Fruit fly (Drosophila melanogaster): Measurements from ENCODE around the gene Zir.

The Zir gene

dm6 chr2L:72752-73435, 21.6 kb upstream of the Zir start (continued):
- no peak for TF ChIP-seq dac (GFP tag; optimal IDR thresholded peaks at IDR 0.05)
- peak; percentile 41 for TF ChIP-seq CG3032 (tag; optimal IDR thresholded peaks at IDR 0.05)
- TF ChIP-seq salr (GFP tag; optimal IDR thresholded peaks at IDR 0.05), result no peak
- no peak for TF ChIP-seq CG6808 (GFP tag; optimal IDR thresholded peaks at IDR 0.05)
- no peak for TF ChIP-seq Hr4 (GFP tag; optimal IDR thresholded peaks at IDR 0.05)
- TF ChIP-seq Smox (GFP tag; optimal IDR thresholded peaks at IDR 0.05), result no peak
- TF ChIP-seq vri (GFP tag; optimal IDR thresholded peaks at IDR 0.05), result no peak
- TF ChIP-seq CG1621 (tag; optimal IDR thresholded peaks at IDR 0.05), result no peak
- no peak for TF ChIP-seq CG7368 (GFP tag; optimal IDR thresholded peaks at IDR 0.05)
- no peak for TF ChIP-seq Ets21C (GFP tag; optimal IDR thresholded peaks at IDR 0.05)
- TF ChIP-seq Ets96B (tag; optimal IDR thresholded peaks at IDR 0.05), result no peak
- no peak for TF ChIP-seq acj6 (GFP tag; optimal IDR thresholded peaks at IDR 0.05)
- no peak for TF ChIP-seq pdm3 (GFP tag; optimal IDR thresholded peaks at IDR 0.05)
- TF ChIP-seq CG11294 (GFP tag; IDR thresholded peaks at IDR 0.05), result no peak
- TF ChIP-seq Sox14 (GFP tag; optimal IDR thresholded peaks at IDR 0.05), result peak; percentile 25

- TF ChIP-seq CG3919 (GFP tag; optimal IDR thresholded peaks at IDR 0.05), result no peak
- TF ChIP-seq Eip78C (GFP tag), result peak; percentile 79
- peak; percentile 58 for TF ChIP-seq fkh (GFP tag; optimal IDR thresholded peaks at IDR 0.05)
- peak; percentile 79 for TF ChIP-seq svp (GFP tag)
- TF ChIP-seq CG6808 (GFP tag; optimal IDR thresholded peaks at IDR 0.05), result peak; percentile 12
- peak in 1 of 2 experiments; percentile 18 for TF ChIP-seq ss (GFP tag; optimal IDR thresholded peaks at IDR 0.05)
Measured at dm6 chr2L:73760-74388, 20.7 kb upstream of the Zir start.

dm6 chr2L:76048-76447, 18.5 kb upstream of the Zir start, which contains the start of gene CG11374:
CG11374 (plus strand) TSS chr2L:76348.
- TF ChIP-seq Sox15 (GFP tag; optimal IDR thresholded peaks at IDR 0.05) (no peak), CG6808 (GFP tag; optimal IDR thresholded peaks at IDR 0.05) (no peak), CG4318 (GFP tag; optimal IDR thresholded peaks at IDR 0.05) (no peak), CG6854 (GFP tag; optimal IDR thresholded peaks at IDR 0.05) (no peak), pdm3 (GFP tag; optimal IDR thresholded peaks at IDR 0.05) (no peak), Blimp-1 (GFP tag; optimal IDR thresholded peaks at IDR 0.05) (no peak), OdsH (GFP tag; optimal IDR thresholded peaks at IDR 0.05) (no peak), CG34406 (GFP tag; optimal IDR thresholded peaks at IDR 0.05) (no peak), eg (GFP tag; IDR thresholded peaks at IDR 0.05) (no peak), CG6792 (GFP tag; optimal IDR thresholded peaks at IDR 0.05) (no peak), Gug (GFP tag; IDR thresholded peaks at IDR 0.05) (no peak), CG10631 (GFP tag; optimal IDR thresholded peaks at IDR 0.05) (no peak), vri (GFP tag; optimal IDR thresholded peaks at IDR 0.05) (no peak), fd59A (GFP tag; optimal IDR thresholded peaks at IDR 0.05) (no peak), CG9139 (GFP tag; optimal IDR thresholded peaks at IDR 0.05) (no peak)

- TF ChIP-seq spab (GFP tag; optimal IDR thresholded peaks at IDR 0.05) (no peak), Eip78C (GFP tag) (peak; percentile 69)
Measured at dm6 chr2L:78828-79227, 15.7 kb upstream of the Zir start.

dm6 chr2L:81198-81597, 13.3 kb upstream of the Zir start:
- TF ChIP-seq CG32006 (GFP tag; optimal IDR thresholded peaks at IDR 0.05) (no peak), acj6 (GFP tag; optimal IDR thresholded peaks at IDR 0.05) (no peak), Hr4 (GFP tag; optimal IDR thresholded peaks at IDR 0.05) (no peak), vri (GFP tag; optimal IDR thresholded peaks at IDR 0.05) (peak; percentile 68), dsx (GFP tag; optimal IDR thresholded peaks at IDR 0.05; ENCODE audit: poor library complexity, severe bottlenecking) (no peak), Sox102F (GFP tag; optimal IDR thresholded peaks at IDR 0.05) (no peak), CG4318 (GFP tag; optimal IDR thresholded peaks at IDR 0.05) (no peak), Hr38 (GFP tag; optimal IDR thresholded peaks at IDR 0.05) (no peak), Eip78C (GFP tag) (peak; percentile 0), fkh (GFP tag; optimal IDR thresholded peaks at IDR 0.05) (peak; percentile 91), CG11902 (GFP tag; optimal IDR thresholded peaks at IDR 0.05) (no peak)

Measured in whole organism, prepupa.